Fruit fly (Drosophila melanogaster): ENCODE data around the gene CG34164.
A peak's percentile ranks its signal among the peaks of the same experiment; 100 is the strongest.

The CG34164 gene

DNA sequence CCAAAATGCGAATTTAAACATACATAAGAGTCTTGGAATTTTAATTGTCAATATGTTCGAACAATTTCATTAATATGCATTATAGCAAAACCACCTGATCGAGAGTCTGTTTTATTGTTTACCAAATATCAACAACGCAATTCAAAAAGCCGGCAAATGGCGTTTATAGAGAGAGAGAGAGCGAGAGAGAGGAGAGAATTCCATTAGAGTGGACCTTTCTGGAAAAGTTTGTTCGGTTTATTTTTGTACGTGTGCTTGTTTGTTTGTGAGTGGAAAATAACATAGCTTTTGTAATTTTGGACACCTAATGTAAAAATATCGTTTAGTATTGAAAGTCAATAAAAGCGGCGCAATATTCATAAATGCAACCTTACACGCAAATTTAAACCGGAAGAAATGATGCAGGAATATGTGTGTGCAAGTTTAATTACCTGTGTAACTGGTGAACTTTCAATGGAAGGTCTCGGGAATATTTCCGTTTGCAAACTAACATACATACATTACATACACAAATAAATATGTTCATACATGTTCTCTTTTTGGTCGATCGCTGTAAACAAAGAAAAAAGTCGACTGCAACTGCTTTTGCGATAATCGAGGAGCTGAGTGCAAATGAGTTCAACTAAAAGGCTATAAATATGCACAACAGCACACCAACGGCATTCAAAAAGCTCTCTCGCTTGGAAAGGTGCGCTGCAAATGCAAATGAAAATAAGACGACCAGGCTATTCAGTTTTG lies 11.4 kb upstream of the CG34164 start, which contains the start of gene CG6785 (continued):
- TF ChIP-seq CG34406 (GFP tag; optimal IDR thresholded peaks at IDR 0.05) (peak; percentile 81), CG16779 (tag; optimal IDR thresholded peaks at IDR 0.05) (peak; percentile 86), dsx (GFP tag; optimal IDR thresholded peaks at IDR 0.05; ENCODE audit: poor library complexity, severe bottlenecking) (peak; percentile 47), fkh (GFP tag; optimal IDR thresholded peaks at IDR 0.05) (peak; percentile 96), vri (GFP tag; optimal IDR thresholded peaks at IDR 0.05) (peak; percentile 86), Ets96B (tag; optimal IDR thresholded peaks at IDR 0.05) (peak; percentile 67), CG4318 (GFP tag; optimal IDR thresholded peaks at IDR 0.05) (no peak), lz (GFP tag; optimal IDR thresholded peaks at IDR 0.05) (peak; percentile 74), Ets21C (GFP tag; optimal IDR thresholded peaks at IDR 0.05) (peak; percentile 51), esn (GFP tag; optimal IDR thresholded peaks at IDR 0.05) (peak; percentile 89), fd85E (GFP tag; optimal IDR thresholded peaks at IDR 0.05) (peak; percentile 26), Eip78C (GFP tag) (peak; percentile 96), Hr38 (GFP tag; optimal IDR thresholded peaks at IDR 0.05) (no peak), eg (GFP tag; IDR thresholded peaks at IDR 0.05) (peak; percentile 87; the same call in 2 of the 3 replicates), CG10631 (GFP tag; optimal IDR thresholded peaks at IDR 0.05) (peak; percentile 69), svp (GFP tag) (peak; percentile 92), CG1621 (tag; optimal IDR thresholded peaks at IDR 0.05) (peak; percentile 82), Blimp-1 (GFP tag; optimal IDR thresholded peaks at IDR 0.05) (peak; percentile 26), CG6792 (GFP tag; optimal IDR thresholded peaks at IDR 0.05) (peak; percentile 92), CG3919 (GFP tag; optimal IDR thresholded peaks at IDR 0.05) (no peak), CG32006 (GFP tag; optimal IDR thresholded peaks at IDR 0.05) (peak; percentile 80), CG6163 (GFP tag; IDR thresholded peaks at IDR 0.05) (peak; percentile 77), Sox15 (GFP tag; optimal IDR thresholded peaks at IDR 0.05) (peak; percentile 37), Hr39 (GFP tag; optimal IDR thresholded peaks at IDR 0.05) (peak; percentile 70), CG7368 (GFP tag; optimal IDR thresholded peaks at IDR 0.05) (peak; percentile 83), fd59A (GFP tag; optimal IDR thresholded peaks at IDR 0.05) (peak; percentile 58), Sox102F (GFP tag; optimal IDR thresholded peaks at IDR 0.05) (peak; percentile 88), topi (GFP tag; optimal IDR thresholded peaks at IDR 0.05) (peak; percentile 79), CG11902 (GFP tag; optimal IDR thresholded peaks at IDR 0.05) (no peak), CG3032 (tag; optimal IDR thresholded peaks at IDR 0.05) (peak; percentile 52), pdm3 (GFP tag; optimal IDR thresholded peaks at IDR 0.05) (no peak), dac (GFP tag; optimal IDR thresholded peaks at IDR 0.05) (peak; percentile 67), CG8632 (GFP tag; optimal IDR thresholded peaks at IDR 0.05) (peak; percentile 89), CG6854 (GFP tag; optimal IDR thresholded peaks at IDR 0.05) (peak; percentile 79), acj6 (GFP tag; optimal IDR thresholded peaks at IDR 0.05) (peak; percentile 80), CG15336 (GFP tag; IDR thresholded peaks at IDR 0.05) (peak; percentile 93), salr (GFP tag; optimal IDR thresholded peaks at IDR 0.05) (peak; percentile 58 to 59), CG8119 (GFP tag; IDR thresholded peaks at IDR 0.05) (peak; percentile 91; the same call in 2 of the 3 replicates), CG11762 (GFP tag; optimal IDR thresholded peaks at IDR 0.05; ENCODE audit: insufficient read depth) (peak; percentile 74), CG10669 (GFP tag; optimal IDR thresholded peaks at IDR 0.05) (peak; percentile 76), net (GFP tag; optimal IDR thresholded peaks at IDR 0.05) (peak; percentile 86), CG6276 (GFP tag; optimal IDR thresholded peaks at IDR 0.05) (peak; percentile 88)

Measured in whole organism, prepupa.